Fruit fly (Drosophila melanogaster) whole organism, embryonic: ENCODE results near the gene CG6066.
A peak's percentile ranks its signal among the peaks of the same experiment; 100 is the strongest.

Experiments used
- Adf1 ChIP-seq: fragments of 200-800 bp; sonication (Bioruptor generic); IDR thresholded peaks from 2 replicates; pipeline ENCODE4 v1.3.6; 2022; ENCODE audit warnings: missing biosample characterization, missing genetic modification characterization
- B-H1 ChIP-seq: fragments of 200-800 bp; sonication (Bioruptor generic); IDR thresholded peaks from 3 replicates; pipeline ENCODE4 v1.3.6; 2022; ENCODE audit warnings: missing biosample characterization, missing genetic modification characterization
- CG12942 ChIP-seq: fragments of 200-800 bp; sonication (Bioruptor generic); optimal IDR thresholded peaks from 3 replicates; lab custom pipeline; 2016; ENCODE audit warnings: missing biosample characterization, missing genetic modification characterization
- CG13775 ChIP-seq: fragments of 200-800 bp; sonication (Bioruptor generic); optimal IDR thresholded peaks from 3 replicates; lab custom pipeline; 2017; ENCODE audit warnings: missing biosample characterization, mild to moderate bottlenecking, missing genetic modification characterization
- CG16815 ChIP-seq: fragments of 200-800 bp; sonication (Bioruptor generic); optimal IDR thresholded peaks from 3 replicates; lab custom pipeline; 2017; ENCODE audit warnings: missing biosample characterization, mild to moderate bottlenecking, missing genetic modification characterization
- CG2129 ChIP-seq: fragments of 200-800 bp; sonication (Bioruptor generic); IDR thresholded peaks from 2 replicates; pipeline ENCODE4 v1.3.6; 2022; ENCODE audit warnings: missing biosample characterization, missing genetic modification characterization; ENCODE audit not compliant: partially characterized antibody
- CG31441 ChIP-seq: fragments of 200-800 bp; sonication (Bioruptor generic); IDR thresholded peaks from 2 replicates; pipeline ENCODE4 v1.3.6; 2022; ENCODE audit warnings: missing biosample characterization, missing genetic modification characterization
- CG3281 ChIP-seq: fragments of 200-800 bp; sonication (Bioruptor generic); optimal IDR thresholded peaks from 3 replicates; lab custom pipeline; 2017; ENCODE audit warnings: missing biosample characterization, mild to moderate bottlenecking, missing genetic modification characterization
- CG3726 ChIP-seq: fragments of 200-800 bp; sonication (Bioruptor generic); IDR thresholded peaks from 3 replicates; pipeline ENCODE4, ENCODE4 v1.3.6; 2022; ENCODE audit warnings: missing biosample characterization, missing genetic modification characterization
- CG4404 ChIP-seq: fragments of 200-800 bp; sonication (Bioruptor generic); IDR thresholded peaks from 2 replicates; pipeline ENCODE4 v1.3.6; 2022; ENCODE audit warnings: missing biosample characterization, missing genetic modification characterization
- CG6272 ChIP-seq: fragments of 200-800 bp; sonication (Bioruptor generic); IDR thresholded peaks from 2 replicates; pipeline ENCODE4 v1.3.6; 2022; ENCODE audit warnings: missing biosample characterization, missing genetic modification characterization
- CG6689 ChIP-seq: fragments of 200-800 bp; sonication (Bioruptor generic); IDR thresholded peaks from 2 replicates; pipeline ENCODE4 v1.3.6; 2022; ENCODE audit warnings: missing biosample characterization, missing genetic modification characterization
- CG7786 ChIP-seq: fragments of 200-800 bp; sonication (Bioruptor generic); optimal IDR thresholded peaks from 2 replicates; lab custom pipeline; 2016; ENCODE audit warnings: missing biosample characterization, missing genetic modification characterization
- CG8089 ChIP-seq: fragments of 200-800 bp; sonication (Bioruptor generic); optimal IDR thresholded peaks from 3 replicates; lab custom pipeline; 2016; ENCODE audit warnings: missing biosample characterization, missing genetic modification characterization
- Dip2 ChIP-seq: fragments of 200-800 bp; sonication (Bioruptor generic); IDR thresholded peaks from 2 replicates; pipeline ENCODE4 v1.3.6; 2022; ENCODE audit warnings: missing biosample characterization, missing genetic modification characterization
- Dll ChIP-seq: fragments of 200-800 bp; sonication (Bioruptor generic); IDR thresholded peaks from 4 replicates; pipeline ENCODE4 v1.3.6; 2022; ENCODE audit warnings: missing biosample characterization, missing genetic modification characterization; ENCODE audit not compliant: partially characterized antibody
- Dp ChIP-seq: fragments of 200-800 bp; sonication (Bioruptor generic); optimal IDR thresholded peaks from 2 replicates; lab custom pipeline; 2018; ENCODE audit warnings: missing biosample characterization, mild to moderate bottlenecking, missing genetic modification characterization, moderate library complexity
- E2f1 ChIP-seq: fragments of 200-800 bp; sonication (Bioruptor generic); IDR thresholded peaks from 2 replicates; pipeline ENCODE4 v1.3.6; 2022; ENCODE audit warnings: missing biosample characterization, missing genetic modification characterization
- E2f2 ChIP-seq: fragments of 200-800 bp; sonication (Bioruptor generic); IDR thresholded peaks from 2 replicates; pipeline ENCODE4 v1.3.6; 2022; ENCODE audit warnings: missing biosample characterization, missing genetic modification characterization
- Fer3 ChIP-seq: fragments of 200-800 bp; sonication (Bioruptor generic); optimal IDR thresholded peaks from 2 replicates; lab custom pipeline; 2018; ENCODE audit warnings: missing biosample characterization, mild to moderate bottlenecking, missing genetic modification characterization, moderate library complexity
- GATAe ChIP-seq: fragments of 200-800 bp; sonication (Bioruptor generic); conservative IDR thresholded peaks from 2 replicates; pipeline ENCODE4 v1.3.6; 2022; ENCODE audit warnings: missing biosample characterization, missing genetic modification characterization
- HHEX ChIP-seq: fragments of 200-800 bp; sonication (Bioruptor generic); optimal IDR thresholded peaks from 3 replicates; lab custom pipeline; 2017; ENCODE audit warnings: missing biosample characterization, mild to moderate bottlenecking, missing genetic modification characterization, missing genetic modification reagents
- Meics ChIP-seq: fragments of 200-800 bp; sonication (Bioruptor generic); optimal IDR thresholded peaks from 2 replicates; lab custom pipeline; 2017; ENCODE audit warnings: missing biosample characterization, mild to moderate bottlenecking, missing genetic modification characterization
- NK7.1 ChIP-seq: fragments of 200-800 bp; sonication (Bioruptor generic); optimal IDR thresholded peaks from 3 replicates; lab custom pipeline; 2016; ENCODE audit warnings: missing biosample characterization, missing genetic modification characterization
- Nf-YA ChIP-seq: fragments of 200-800 bp; sonication (Bioruptor generic); IDR thresholded peaks from 2 replicates; pipeline ENCODE4 v1.3.6; 2022; ENCODE audit warnings: missing biosample characterization, missing genetic modification characterization
- Nf-YB ChIP-seq: fragments of 200-800 bp; sonication (Bioruptor generic); optimal IDR thresholded peaks from 3 replicates; lab custom pipeline; 2019; ENCODE audit warnings: missing biosample characterization, mild to moderate bottlenecking, missing genetic modification characterization, moderate library complexity
- Pdp1 ChIP-seq, 2 experiments: fragments of 200-800 bp; sonication (Bioruptor generic); optimal IDR thresholded peaks; 3 replicates each; lab custom pipeline; 2016; ENCODE audit warnings: missing biosample characterization in 2 of 2, missing genetic modification characterization in 2 of 2, mild to moderate bottlenecking in 1 of 2, moderate library complexity in 1 of 2
- Rfx ChIP-seq: fragments of 200-800 bp; sonication (Bioruptor generic); IDR thresholded peaks from 2 replicates; pipeline ENCODE4 v1.3.6; 2022; ENCODE audit warnings: missing biosample characterization, missing genetic modification characterization
- Scr ChIP-seq: fragments of 200-800 bp; sonication (Bioruptor generic); IDR thresholded peaks from 2 replicates; pipeline ENCODE4 v1.3.6; 2022; ENCODE audit warnings: missing biosample characterization, missing genetic modification characterization; ENCODE audit not compliant: partially characterized antibody
- Sin3A ChIP-seq: fragments of >200 bp; optimal IDR thresholded peaks from 2 replicates; lab custom pipeline; 2018
- Sox100B ChIP-seq: fragments of 200-800 bp; sonication (Bioruptor generic); optimal IDR thresholded peaks from 3 replicates; lab custom pipeline; 2018; ENCODE audit warnings: missing biosample characterization, mild to moderate bottlenecking, missing genetic modification characterization
- Sry-δ ChIP-seq: fragments of 200-800 bp; sonication (Bioruptor generic); optimal IDR thresholded peaks from 2 replicates; lab custom pipeline; 2016; ENCODE audit warnings: missing biosample characterization, missing genetic modification characterization
- abd-A ChIP-seq: fragments of 200-800 bp; sonication (Bioruptor generic); optimal IDR thresholded peaks from 3 replicates; lab custom pipeline; 2019; ENCODE audit warnings: missing biosample characterization, mild to moderate bottlenecking, missing genetic modification characterization, moderate library complexity
- bigmax ChIP-seq: fragments of 200-800 bp; sonication (Bioruptor generic); optimal IDR thresholded peaks from 2 replicates; lab custom pipeline; 2018; ENCODE audit warnings: missing biosample characterization, mild to moderate bottlenecking, missing genetic modification characterization
- crc ChIP-seq: fragments of 200-800 bp; sonication (Bioruptor generic); optimal IDR thresholded peaks from 2 replicates; lab custom pipeline; 2016; ENCODE audit warnings: missing biosample characterization, missing genetic modification characterization
- croc ChIP-seq: fragments of 200-800 bp; sonication (Bioruptor generic); conservative IDR thresholded peaks from 3 replicates; pipeline ENCODE4 v1.3.6; 2022; ENCODE audit warnings: missing biosample characterization, missing genetic modification characterization
- dan ChIP-seq: fragments of 200-800 bp; sonication (Bioruptor generic); IDR thresholded peaks from 2 replicates; pipeline ENCODE4 v1.3.6; 2022; ENCODE audit warnings: missing biosample characterization, missing genetic modification characterization
- esg ChIP-seq: fragments of 200-800 bp; sonication (Bioruptor generic); conservative IDR thresholded peaks from 2 replicates; pipeline ENCODE4 v1.3.6; 2022; ENCODE audit warnings: missing biosample characterization, missing genetic modification characterization
- exex ChIP-seq: fragments of 200-800 bp; sonication (Bioruptor generic); optimal IDR thresholded peaks from 4 replicates; lab custom pipeline; 2018; ENCODE audit warnings: missing biosample characterization, mild to moderate bottlenecking, missing genetic modification characterization, moderate library complexity
- gfzf ChIP-seq: fragments of 200-800 bp; sonication (Bioruptor generic); optimal IDR thresholded peaks from 2 replicates; lab custom pipeline; 2016; ENCODE audit warnings: missing biosample characterization, mild to moderate bottlenecking, missing genetic modification characterization, moderate library complexity
- gsb-n ChIP-seq: fragments of 200-800 bp; sonication (Bioruptor generic); optimal IDR thresholded peaks from 3 replicates; lab custom pipeline; 2018; ENCODE audit warnings: missing biosample characterization, mild to moderate bottlenecking, missing genetic modification characterization
- her ChIP-seq: fragments of 200-800 bp; sonication (Bioruptor generic); optimal IDR thresholded peaks from 2 replicates; lab custom pipeline; 2016; ENCODE audit warnings: missing biosample characterization, missing genetic modification characterization
- insv ChIP-seq, 2 experiments: fragments of 200-800 bp; sonication (Bioruptor generic); optimal IDR thresholded peaks; 3 replicates each; lab custom pipeline; 2016 to 2018; ENCODE audit warnings: missing biosample characterization in 2 of 2, missing genetic modification characterization in 2 of 2
- ken ChIP-seq: fragments of 200-800 bp; sonication (Bioruptor generic); IDR thresholded peaks from 3 replicates; pipeline ENCODE4 v1.3.6; 2022; ENCODE audit warnings: missing biosample characterization, missing genetic modification characterization
- pum ChIP-seq: fragments of 200-800 bp; sonication (Bioruptor generic); optimal IDR thresholded peaks from 2 replicates; lab custom pipeline; 2016; ENCODE audit warnings: missing biosample characterization, missing genetic modification characterization
- sna ChIP-seq: fragments of 200-800 bp; sonication (Bioruptor generic); IDR thresholded peaks from 2 replicates; pipeline ENCODE4 v1.3.6; 2022; ENCODE audit warnings: missing biosample characterization, missing genetic modification characterization; ENCODE audit not compliant: partially characterized antibody
- ssp ChIP-seq: fragments of 200-800 bp; sonication (Bioruptor generic); IDR thresholded peaks from 2 replicates; pipeline ENCODE4 v1.3.6; 2022; ENCODE audit warnings: missing biosample characterization, missing genetic modification characterization
- wor ChIP-seq: fragments of 200-800 bp; sonication (Bioruptor generic); IDR thresholded peaks from 2 replicates; pipeline ENCODE4 v1.3.6; 2022; ENCODE audit warnings: missing biosample characterization, missing genetic modification characterization
- zfh2 ChIP-seq: fragments of 200-800 bp; sonication (Bioruptor generic); optimal IDR thresholded peaks from 2 replicates; lab custom pipeline; 2016; ENCODE audit warnings: missing biosample characterization, missing genetic modification characterization

Gene CG6066

dm6 chr3R:27111784-27112602, 4.5 kb downstream of the CG6066 start, which contains the start of the genes gb and CG5815 (continued):
- TF ChIP-seq ken (GFP tag; lab: Robert Waterston, UW) (peak; percentile 91), crc (GFP tag; lab: Kevin White, UChicago) (peak; percentile 49), CG4404 (GFP tag; lab: Robert Waterston, UW) (peak; percentile 85), NK7.1 (GFP tag; lab: Kevin White, UChicago) (peak; percentile 70), pum (GFP tag; lab: Kevin White, UChicago) (peak; percentile 66), B-H1 (GFP tag; lab: Robert Waterston, UW) (peak; percentile 77), Dip2 (GFP tag; lab: Robert Waterston, UW) (no peak; the same call in 1 of the 2 replicates), zfh2 (GFP tag; lab: Kevin White, UChicago) (peak; percentile 89), bigmax (GFP tag; lab: Kevin White, UChicago) (no peak), ssp (GFP tag; lab: Robert Waterston, UW) (peak; percentile 83), CG3726 (GFP tag; lab: Robert Waterston, UW) (peak; percentile 83; the same call in 2 of the 3 replicates), exex (tag; lab: Kevin White, UChicago) (peak; percentile 61), croc (GFP tag; lab: Robert Waterston, UW) (peak; percentile 79), Scr (peak; percentile 96), esg (GFP tag; lab: Robert Waterston, UW) (peak; percentile 87), sna (peak; percentile 98), CG6689 (peak; percentile 86), gsb-n (tag; lab: Kevin White, UChicago) (no peak), Meics (peak; percentile 91), Dll (GFP tag; lab: Robert Waterston, UW) (peak; percentile 98), gfzf (GFP tag; lab: Kevin White, UChicago) (peak; percentile 69), CG12942 (peak; percentile 89), CG13775 (GFP tag; lab: Kevin White, UChicago) (peak; percentile 94), CG2129 (peak; percentile 96), Sox100B (GFP tag; lab: Kevin White, UChicago) (no peak), CG31441 (GFP tag; lab: Robert Waterston, UW) (peak; percentile 95), abd-A (tag; lab: Kevin White, UChicago) (no peak), Nf-YA (GFP tag; lab: Robert Waterston, UW) (peak; percentile 70), Fer3 (peak; percentile 91), CG6272 (peak; percentile 85), CG3281 (GFP tag; lab: Kevin White, UChicago) (peak; percentile 91), Pdp1 (GFP tag; optimal IDR thresholded peaks at IDR 0.05; lab: Kevin White, UChicago) (peak; percentile 84 to 85), dan (GFP tag; lab: Robert Waterston, UW) (0 out of 2 replicates have a peak, but pooled peaks have one; percentile 11), CG8089 (GFP tag; lab: Kevin White, UChicago) (peak; percentile 54), Adf1 (GFP tag; lab: Robert Waterston, UW) (peak; percentile 64; the same call in 1 of the 2 replicates), Nf-YB (GFP tag; lab: Kevin White, UChicago) (peak; percentile 73), insv (GFP tag; optimal IDR thresholded peaks at IDR 0.05; lab: Kevin White, UChicago) (peak in 1 of 2 experiments; percentile 65), CG7786 (GFP tag; lab: Kevin White, UChicago) (peak; percentile 67), GATAe (peak; percentile 60), Sry-δ (GFP tag; lab: Kevin White, UChicago) (peak; percentile 72), Dp (peak; percentile 37), Rfx (GFP tag; lab: Robert Waterston, UW) (peak; percentile 96), E2f2 (peak; percentile 77), E2f1 (GFP tag; lab: Robert Waterston, UW) (peak; percentile 84), her (GFP tag; lab: Kevin White, UChicago) (peak; percentile 15), wor (GFP tag; lab: Robert Waterston, UW) (peak; percentile 69), Sin3A (peak; percentile 82), HHEX (peak; percentile 89), CG16815 (GFP tag; lab: Kevin White, UChicago) (peak; percentile 90)
